Fruit fly (Drosophila melanogaster): ENCODE measurements around the gene CG7382.

DNA sequence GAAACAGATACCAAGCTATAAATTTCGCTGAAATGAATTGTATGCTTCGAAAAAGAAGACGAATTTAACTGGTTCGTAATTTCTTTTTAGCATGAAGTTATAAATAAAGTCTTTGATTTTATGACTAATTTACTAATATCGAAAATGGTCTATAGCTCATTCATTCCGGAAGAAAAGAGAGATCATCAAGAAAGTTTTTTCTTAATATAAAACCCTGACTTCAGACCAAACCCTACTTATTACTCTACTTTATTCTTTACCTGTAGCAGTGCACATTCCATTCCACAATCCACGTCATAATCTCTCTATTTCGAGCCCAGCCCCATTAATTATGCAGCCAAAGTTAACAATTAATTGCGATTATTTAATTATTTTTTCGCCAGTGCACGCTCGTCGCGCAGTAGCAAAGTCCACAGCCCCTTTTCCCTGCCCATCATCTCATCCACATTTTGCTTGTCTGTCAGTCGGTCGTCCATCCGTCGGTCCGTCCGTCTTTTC, 25.7 kb downstream of the CG7382 start:
- TF ChIP-seq cyc (GFP tag; optimal IDR thresholded peaks at IDR 0.05): no peak
- no peak for TF ChIP-seq CG16779 (tag; optimal IDR thresholded peaks at IDR 0.05)
- TF ChIP-seq CG3032 (tag; optimal IDR thresholded peaks at IDR 0.05): peak; percentile 42
- TF ChIP-seq CG7368 (GFP tag; optimal IDR thresholded peaks at IDR 0.05): no peak
- TF ChIP-seq CG9139 (GFP tag; optimal IDR thresholded peaks at IDR 0.05): peak; percentile 26
- TF ChIP-seq Sox15 (GFP tag; optimal IDR thresholded peaks at IDR 0.05): peak; percentile 19
- TF ChIP-seq fd59A (GFP tag; optimal IDR thresholded peaks at IDR 0.05): peak; percentile 49
- TF ChIP-seq CG8119 (GFP tag; IDR thresholded peaks at IDR 0.05): peak; percentile 27; the same call in 1 of the 3 replicates
- TF ChIP-seq salr (GFP tag; optimal IDR thresholded peaks at IDR 0.05): peak in 1 of 2 experiments; percentile 40
- peak; percentile 54 for TF ChIP-seq CG10631 (GFP tag; optimal IDR thresholded peaks at IDR 0.05)
